Worm (Caenorhabditis elegans) whole organism, young adult: Measurements from ENCODE around the gene cpna-2.
A peak's percentile ranks its signal among the peaks of the same experiment; 100 is the strongest.

Experiments
- dpl-1 ChIP-seq: fragments of 150-350 bp; optimal IDR thresholded peaks from 2 replicates; lab custom pipeline; 2014; ENCODE audit warnings: missing biosample characterization, missing genetic modification reagents, missing genetic modification characterization
- pha-4 ChIP-seq: fragments of 150-350 bp; sonication (generic microtip); optimal IDR thresholded peaks from 2 replicates; lab custom pipeline; 2014; ENCODE audit warnings: missing biosample characterization, missing genetic modification reagents, missing genetic modification characterization
- repo-1 ChIP-seq: sonication (generic microtip); optimal IDR thresholded peaks from 2 replicates; lab custom pipeline; 2017; ENCODE audit warnings: mild to moderate bottlenecking, missing genetic modification characterization, missing compliant biosample characterization
- snpc-4 ChIP-seq, 5 experiments: fragments of 150-350 bp in 1 of 5; sonication (generic microtip) in 4 of 5; optimal IDR thresholded peaks; 2 replicates each; lab custom pipeline; 2014 to 2018; ENCODE audit warnings: missing genetic modification characterization in 5 of 5, missing biosample characterization in 3 of 5, antibody characterized with exemption in 2 of 5, mild to moderate bottlenecking in 2 of 5, missing compliant biosample characterization in 2 of 5, missing genotype in 2 of 5, moderate library complexity in 2 of 5, missing genetic modification reagents in 1 of 5
- unc-62 ChIP-seq: fragments of 150-350 bp; optimal IDR thresholded peaks from 2 replicates; lab custom pipeline; 2014; ENCODE audit warnings: missing biosample characterization, missing genetic modification reagents, missing genetic modification characterization

- TF ChIP-seq unc-62 (GFP tag; lab: Kevin White, UChicago) (no peak), repo-1 (peak; percentile 57), snpc-4 (GFP tag; optimal IDR thresholded peaks at IDR 0.05; lab: Kevin White, UChicago) (no peak), snpc-4 (tag; optimal IDR thresholded peaks at IDR 0.05; lab: Kevin White, UChicago) (no peak), pha-4 (no peak), dpl-1 (GFP tag; lab: Kevin White, UChicago) (no peak)
Measured at ce11 chrII:7773427-7773993, 48.8 kb downstream of the cpna-2 start.
